Worm (Caenorhabditis elegans): ENCODE results near the gene ins-17.

- no peak for TF ChIP-seq nhr-25 (tag; optimal IDR thresholded peaks at IDR 0.05)
- TF ChIP-seq sma-3 (GFP tag; optimal IDR thresholded peaks at IDR 0.05) = no peak
- no peak for TF ChIP-seq zag-1 (tag; optimal IDR thresholded peaks at IDR 0.05)
- TF ChIP-seq nhr-237 (tag; optimal IDR thresholded peaks at IDR 0.05) = no peak
- TF ChIP-seq unc-39 (tag; optimal IDR thresholded peaks at IDR 0.05) = no peak
These were observed 4.4 kb upstream of the ins-17 start for ce11 chrIII:4481787-4482186.
